Worm (Caenorhabditis elegans): ENCODE measurements around the gene rpn-11.

DNA sequence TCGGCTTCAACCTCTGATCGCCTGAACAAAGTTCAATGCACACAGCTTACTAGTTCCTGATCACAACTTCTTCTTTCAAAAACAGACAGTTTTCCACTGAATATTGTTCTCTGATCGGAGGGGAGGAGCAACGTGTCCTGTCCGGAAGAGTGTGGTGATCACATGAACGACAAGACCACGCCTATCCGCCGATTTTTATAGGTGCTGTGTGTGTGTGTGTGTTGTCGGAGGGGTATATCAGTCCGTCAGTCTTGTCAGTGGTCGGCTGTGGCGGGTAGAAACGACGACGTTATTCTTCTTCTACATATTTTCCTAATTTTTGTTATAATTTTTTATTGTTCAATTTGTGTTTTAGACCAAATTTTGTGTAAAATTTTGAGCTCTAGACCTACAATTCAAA lies 46.4 kb upstream of the rpn-11 start:
- TF ChIP-seq Y56A3A.18 (GFP tag; IDR thresholded peaks at IDR 0.05) = no peak
- TF ChIP-seq snpc-4 (GFP tag; optimal IDR thresholded peaks at IDR 0.05) = no peak
- no peak for TF ChIP-seq snpc-4 (tag; optimal IDR thresholded peaks at IDR 0.05)
- no peak for TF ChIP-seq F22D6.2 (tag; optimal IDR thresholded peaks at IDR 0.05)
- TF ChIP-seq ztf-18 (tag; optimal IDR thresholded peaks at IDR 0.05) = no peak
- TF ChIP-seq madf-3 (GFP tag; IDR thresholded peaks at IDR 0.05) = no peak
- no peak for TF ChIP-seq unc-130 (GFP tag; optimal IDR thresholded peaks at IDR 0.05)
